Worm (Caenorhabditis elegans) whole organism, L2 larva: ENCODE measurements around the gene col-148.
A peak's percentile ranks its signal among the peaks of the same experiment; 100 is the strongest.

ENCODE experiments used
- C34F6.9 ChIP-seq: fragments of 150-350 bp; optimal IDR thresholded peaks from 2 replicates; lab custom pipeline; 2014; ENCODE audit warnings: missing biosample characterization, missing genetic modification characterization
- F13H6.1 ChIP-seq: sonication (generic microtip); optimal IDR thresholded peaks from 2 replicates; lab custom pipeline; 2016; ENCODE audit warnings: missing genetic modification characterization, missing compliant biosample characterization
- R02D3.7 ChIP-seq: fragments of 150-350 bp; optimal IDR thresholded peaks from 2 replicates; lab custom pipeline; 2014; ENCODE audit warnings: missing biosample characterization, missing genetic modification characterization
- Y55F3AM.14 ChIP-seq: fragments of 200-800 bp; sonication (Bioruptor generic); optimal IDR thresholded peaks from 2 replicates; lab custom pipeline; 2018; ENCODE audit warnings: mild to moderate bottlenecking, missing genetic modification characterization, missing compliant biosample characterization
- ZK546.5 ChIP-seq: sonication (generic microtip); optimal IDR thresholded peaks from 2 replicates; lab custom pipeline; 2017; ENCODE audit warnings: missing biosample characterization, missing genetic modification characterization
- alr-1 ChIP-seq: fragments of 150-350 bp; optimal IDR thresholded peaks from 2 replicates; lab custom pipeline; 2014; ENCODE audit warnings: missing biosample characterization, missing genetic modification characterization
- aly-2 ChIP-seq: fragments of 150-350 bp; optimal IDR thresholded peaks from 2 replicates; lab custom pipeline; 2014; ENCODE audit warnings: missing biosample characterization, missing genetic modification characterization
- ama-1 ChIP-seq: fragments of 150-350 bp; optimal IDR thresholded peaks from 2 replicates; lab custom pipeline; 2018; ENCODE audit warnings: inconsistent platforms
- blmp-1 ChIP-seq: sonication (generic microtip); optimal IDR thresholded peaks from 2 replicates; lab custom pipeline; 2017; ENCODE audit warnings: missing genetic modification characterization, mild to moderate bottlenecking, missing compliant biosample characterization, antibody characterized with exemption, moderate library complexity; ENCODE audit not compliant: insufficient read depth
- ceh-16 ChIP-seq: fragments of 150-350 bp; optimal IDR thresholded peaks from 2 replicates; lab custom pipeline; 2014; ENCODE audit warnings: missing biosample characterization, missing genetic modification characterization
- ceh-82 ChIP-seq: fragments of 150-350 bp; optimal IDR thresholded peaks from 2 replicates; lab custom pipeline; 2014; ENCODE audit warnings: missing biosample characterization, missing genetic modification characterization
- crh-2 ChIP-seq: sonication (generic microtip); optimal IDR thresholded peaks from 2 replicates; lab custom pipeline; 2017; ENCODE audit warnings: missing biosample characterization, missing genetic modification characterization
- dmd-4 ChIP-seq: sonication (generic microtip); optimal IDR thresholded peaks from 2 replicates; lab custom pipeline; 2017; ENCODE audit warnings: missing biosample characterization, missing genetic modification characterization
- egl-27 ChIP-seq: sonication (generic microtip); optimal IDR thresholded peaks from 3 replicates; lab custom pipeline; 2017; ENCODE audit warnings: missing biosample characterization, missing genetic modification reagents, missing genetic modification characterization
- elt-1 ChIP-seq: fragments of 150-350 bp; optimal IDR thresholded peaks from 2 replicates; lab custom pipeline; 2014; ENCODE audit warnings: missing biosample characterization, missing genetic modification characterization
- elt-3 ChIP-seq: sonication (generic microtip); optimal IDR thresholded peaks from 2 replicates; lab custom pipeline; 2017; ENCODE audit warnings: missing biosample characterization, missing genetic modification characterization
- fos-1 ChIP-seq: fragments of 150-350 bp; optimal IDR thresholded peaks from 2 replicates; lab custom pipeline; 2014; ENCODE audit warnings: missing biosample characterization, missing genetic modification characterization
- gmeb-1 ChIP-seq: fragments of 150-350 bp; optimal IDR thresholded peaks from 2 replicates; lab custom pipeline; 2014; ENCODE audit warnings: missing biosample characterization, missing genetic modification characterization
- lin-11 ChIP-seq: fragments of 150-350 bp; sonication (generic microtip); optimal IDR thresholded peaks from 2 replicates; lab custom pipeline; 2014; ENCODE audit warnings: missing biosample characterization, missing genetic modification characterization, inconsistent platforms, mixed read lengths
- lin-13 ChIP-seq: fragments of 150-350 bp; optimal IDR thresholded peaks from 2 replicates; lab custom pipeline; 2014; ENCODE audit warnings: missing biosample characterization, missing genetic modification reagents, missing genetic modification characterization
- lin-39 ChIP-seq: fragments of 150-350 bp; optimal IDR thresholded peaks from 2 replicates; lab custom pipeline; 2014; ENCODE audit warnings: missing biosample characterization, missing genetic modification reagents, missing genetic modification characterization
- lsy-2 ChIP-seq, 2 experiments: fragments of 150-350 bp in 1 of 2; sonication (generic microtip) in 1 of 2; optimal IDR thresholded peaks; 2 replicates each; lab custom pipeline; 2014 to 2017; ENCODE audit warnings: missing biosample characterization in 2 of 2, missing genetic modification characterization in 2 of 2
- mab-5 ChIP-seq: fragments of 150-350 bp; optimal IDR thresholded peaks from 2 replicates; lab custom pipeline; 2014; ENCODE audit warnings: missing biosample characterization, missing genetic modification characterization
- mbf-1 ChIP-seq: sonication (generic microtip); optimal IDR thresholded peaks from 2 replicates; lab custom pipeline; 2017; ENCODE audit warnings: missing biosample characterization, missing genetic modification characterization
- mdl-1 ChIP-seq, 2 experiments: fragments of 150-350 bp in 1 of 2; sonication (generic microtip) in 1 of 2; optimal IDR thresholded peaks; 2 replicates each; lab custom pipeline; 2017; ENCODE audit warnings: missing biosample characterization in 2 of 2, missing genetic modification characterization in 2 of 2
- nhr-10 ChIP-seq: sonication (generic microtip); optimal IDR thresholded peaks from 2 replicates; lab custom pipeline; 2017; ENCODE audit warnings: missing biosample characterization, missing genetic modification characterization
- nhr-11 ChIP-seq: fragments of 150-350 bp; optimal IDR thresholded peaks from 2 replicates; lab custom pipeline; 2014; ENCODE audit warnings: missing biosample characterization, missing genetic modification characterization
- nhr-12 ChIP-seq: fragments of 150-350 bp; optimal IDR thresholded peaks from 2 replicates; lab custom pipeline; 2014; ENCODE audit warnings: missing biosample characterization, missing genetic modification characterization
- nhr-129 ChIP-seq: fragments of 150-350 bp; optimal IDR thresholded peaks from 2 replicates; lab custom pipeline; 2014; ENCODE audit warnings: missing biosample characterization, missing genetic modification characterization
- nhr-21 ChIP-seq: fragments of 150-350 bp; optimal IDR thresholded peaks from 2 replicates; lab custom pipeline; 2014; ENCODE audit warnings: missing biosample characterization, missing genetic modification characterization
- nhr-23 ChIP-seq: fragments of 150-350 bp; optimal IDR thresholded peaks from 2 replicates; lab custom pipeline; 2014; ENCODE audit warnings: missing biosample characterization, missing genetic modification reagents, missing genetic modification characterization
- nhr-237 ChIP-seq: fragments of 150-350 bp; optimal IDR thresholded peaks from 2 replicates; lab custom pipeline; 2014; ENCODE audit warnings: missing biosample characterization, missing genetic modification characterization
- nhr-25 ChIP-seq: fragments of 150-350 bp; sonication (generic microtip); optimal IDR thresholded peaks from 3 replicates; lab custom pipeline; 2014; ENCODE audit warnings: missing biosample characterization, missing genetic modification characterization
- nhr-6 ChIP-seq: fragments of 150-350 bp; optimal IDR thresholded peaks from 2 replicates; lab custom pipeline; 2014; ENCODE audit warnings: missing biosample characterization, missing genetic modification characterization
- nhr-77 ChIP-seq: fragments of 150-350 bp; optimal IDR thresholded peaks from 2 replicates; lab custom pipeline; 2014; ENCODE audit warnings: missing biosample characterization, missing genetic modification characterization
- peb-1 ChIP-seq: fragments of 150-350 bp; optimal IDR thresholded peaks from 2 replicates; lab custom pipeline; 2014; ENCODE audit warnings: missing biosample characterization, missing genetic modification characterization
- sem-4 ChIP-seq: fragments of 150-350 bp; optimal IDR thresholded peaks from 2 replicates; lab custom pipeline; 2014; ENCODE audit warnings: missing biosample characterization, missing genetic modification reagents, missing genetic modification characterization
- skn-1 ChIP-seq: sonication (generic microtip); optimal IDR thresholded peaks from 2 replicates; lab custom pipeline; 2017; ENCODE audit warnings: missing biosample characterization, missing genetic modification characterization
- sma-3 ChIP-seq: sonication (generic microtip); optimal IDR thresholded peaks from 2 replicates; lab custom pipeline; 2016; ENCODE audit warnings: missing genetic modification reagents, missing genetic modification characterization, missing compliant biosample characterization
- sma-9 ChIP-seq, 2 experiments: fragments of 150-350 bp in 1 of 2; sonication (generic microtip) in 1 of 2; optimal IDR thresholded peaks; 2 replicates each; lab custom pipeline; 2014 to 2016; ENCODE audit warnings: missing genetic modification characterization in 2 of 2, mild to moderate bottlenecking in 1 of 2, missing biosample characterization in 1 of 2, missing compliant biosample characterization in 1 of 2, missing genetic modification reagents in 1 of 2, moderate library complexity in 1 of 2
- snpc-4 ChIP-seq: fragments of 150-350 bp; optimal IDR thresholded peaks from 2 replicates; lab custom pipeline; 2014; ENCODE audit warnings: missing biosample characterization, missing genetic modification characterization
- unc-39 ChIP-seq: fragments of 150-350 bp; optimal IDR thresholded peaks from 2 replicates; lab custom pipeline; 2014; ENCODE audit warnings: missing biosample characterization, missing genetic modification characterization
- unc-55 ChIP-seq: fragments of 150-350 bp; sonication (generic microtip); optimal IDR thresholded peaks from 3 replicates; lab custom pipeline; 2014; ENCODE audit warnings: missing biosample characterization, missing genetic modification reagents, missing genetic modification characterization
- unc-62 ChIP-seq: fragments of 150-350 bp; optimal IDR thresholded peaks from 2 replicates; lab custom pipeline; 2014; ENCODE audit warnings: missing biosample characterization, missing genetic modification reagents, missing genetic modification characterization
- zag-1 ChIP-seq: fragments of 150-350 bp; optimal IDR thresholded peaks from 2 replicates; lab custom pipeline; 2014; ENCODE audit warnings: missing biosample characterization, missing genetic modification characterization
- ztf-1 ChIP-seq: fragments of 200-800 bp; sonication (Bioruptor generic); conservative IDR thresholded peaks from 2 replicates; pipeline ENCODE4 v1.3.6; 2022; ENCODE audit warnings: missing genetic modification characterization, missing compliant biosample characterization
- ztf-11 ChIP-seq: sonication (generic microtip); optimal IDR thresholded peaks from 2 replicates; lab custom pipeline; 2017; ENCODE audit warnings: missing biosample characterization, missing genetic modification characterization
- ztf-4 ChIP-seq: fragments of 150-350 bp; optimal IDR thresholded peaks from 2 replicates; lab custom pipeline; 2014; ENCODE audit warnings: missing biosample characterization, missing genetic modification characterization

The col-148 gene

DNA sequence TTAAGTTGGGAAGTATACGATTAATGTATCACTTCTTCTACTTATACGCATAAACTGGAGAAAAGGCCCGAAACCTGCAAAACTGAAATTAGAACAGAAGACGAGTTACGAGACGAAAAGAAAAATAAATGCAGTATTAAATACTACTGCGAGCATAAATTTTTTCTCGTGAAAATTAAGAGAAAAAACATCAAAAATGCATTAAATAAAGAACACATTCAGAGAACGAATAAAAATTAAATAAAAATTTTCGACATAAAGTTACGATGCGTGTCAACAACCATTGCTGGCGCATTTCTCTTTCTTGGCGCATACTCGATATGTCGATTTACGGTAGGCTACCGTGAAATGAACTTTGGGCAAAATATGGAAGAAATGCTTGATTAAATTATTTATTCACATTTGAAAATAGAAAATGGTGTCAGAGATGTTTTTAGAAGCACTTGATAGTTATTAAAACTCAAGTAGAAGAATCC is 36.7 kb upstream of the col-148 start, which contains the start of the genes ZK856.19 and ZK856.11:
ZK856.19 (minus strand) TSS at position 51 of the 476 bp plus-strand sequence.
ZK856.11 (minus strand) TSS at position 76 of the 476 bp plus-strand sequence.
- TF ChIP-seq skn-1 (tag; lab: Kevin White, UChicago), result no peak
- peak; percentile 41 for TF ChIP-seq sma-9 (GFP tag; optimal IDR thresholded peaks at IDR 0.05; lab: Kevin White, UChicago)
- TF ChIP-seq sma-9 (tag; optimal IDR thresholded peaks at IDR 0.05; lab: Kevin White, UChicago), result no peak
- no peak for TF ChIP-seq lin-11
- TF ChIP-seq sma-3 (GFP tag; lab: Kevin White, UChicago), result peak; percentile 62
- TF ChIP-seq egl-27 (tag; lab: Kevin White, UChicago), result no peak
- TF ChIP-seq nhr-11 (tag; lab: Kevin White, UChicago), result no peak
- TF ChIP-seq ceh-16 (tag; lab: Kevin White, UChicago), result no peak
- TF ChIP-seq mdl-1 (tag; optimal IDR thresholded peaks at IDR 0.05; lab: Kevin White, UChicago), result no peak
- no peak for TF ChIP-seq ZK546.5 (tag; lab: Kevin White, UChicago)
- TF ChIP-seq ceh-82, result no peak
- TF ChIP-seq nhr-237 (tag; lab: Kevin White, UChicago), result no peak
- TF ChIP-seq lin-13 (GFP tag; lab: Kevin White, UChicago), result peak; percentile 51
- TF ChIP-seq blmp-1 (tag; lab: Kevin White, UChicago), result no peak
- peak; percentile 66 for TF ChIP-seq nhr-25 (tag; lab: Kevin White, UChicago)
- TF ChIP-seq lsy-2 (tag; optimal IDR thresholded peaks at IDR 0.05; lab: Kevin White, UChicago), result peak; percentile 67 to 89
- TF ChIP-seq aly-2 (tag; lab: Kevin White, UChicago), result no peak
- no peak for TF ChIP-seq dmd-4 (tag; lab: Kevin White, UChicago)
- no peak for TF ChIP-seq Y55F3AM.14 (GFP tag; lab: Kevin White, UChicago)
- peak; percentile 80 for TF ChIP-seq gmeb-1 (tag; lab: Kevin White, UChicago)
- no peak for TF ChIP-seq fos-1 (tag; lab: Kevin White, UChicago)
- no peak for TF ChIP-seq nhr-12 (tag; lab: Kevin White, UChicago)
- TF ChIP-seq mbf-1, result no peak
- peak; percentile 25 for TF ChIP-seq ama-1 (lab: Kevin White, UChicago)
- no peak for TF ChIP-seq ztf-4 (tag; lab: Kevin White, UChicago)
- no peak for TF ChIP-seq nhr-10 (tag; lab: Kevin White, UChicago)
- no peak for TF ChIP-seq zag-1 (tag; lab: Kevin White, UChicago)
- TF ChIP-seq sem-4 (tag; lab: Kevin White, UChicago), result peak; percentile 21
- TF ChIP-seq peb-1 (tag; lab: Kevin White, UChicago), result no peak
- peak; percentile 41 for TF ChIP-seq nhr-21 (tag; lab: Kevin White, UChicago)
- no peak for TF ChIP-seq elt-3 (tag; lab: Kevin White, UChicago)
- TF ChIP-seq C34F6.9, result peak; percentile 86
- TF ChIP-seq snpc-4 (tag; lab: Kevin White, UChicago), result no peak
- TF ChIP-seq nhr-77 (tag; lab: Kevin White, UChicago), result no peak
- no peak for TF ChIP-seq nhr-23 (tag; lab: Kevin White, UChicago)
- no peak for TF ChIP-seq ztf-1 (GFP tag; lab: Robert Waterston, UW)
- no peak for TF ChIP-seq lin-39 (tag; lab: Kevin White, UChicago)
- no peak for TF ChIP-seq unc-62 (GFP tag; lab: Kevin White, UChicago)
- TF ChIP-seq alr-1 (tag; lab: Kevin White, UChicago), result no peak
- peak; percentile 72 for TF ChIP-seq unc-55 (GFP tag; lab: Kevin White, UChicago)
- no peak for TF ChIP-seq nhr-6 (tag; lab: Kevin White, UChicago)
- TF ChIP-seq R02D3.7 (tag; lab: Kevin White, UChicago), result peak; percentile 52
- no peak for TF ChIP-seq ztf-11 (tag; lab: Kevin White, UChicago)
- TF ChIP-seq crh-2 (tag; lab: Kevin White, UChicago), result peak; percentile 76
- no peak for TF ChIP-seq elt-1 (tag; lab: Kevin White, UChicago)
- peak; percentile 37 for TF ChIP-seq mab-5 (tag; lab: Kevin White, UChicago)
- no peak for TF ChIP-seq F13H6.1 (tag; lab: Kevin White, UChicago)
- TF ChIP-seq nhr-129 (tag; lab: Kevin White, UChicago), result peak; percentile 43
- no peak for TF ChIP-seq unc-39
